Worm (Caenorhabditis elegans): ENCODE results near the gene Y45G12B.3.

Gene Y45G12B.3

DNA sequence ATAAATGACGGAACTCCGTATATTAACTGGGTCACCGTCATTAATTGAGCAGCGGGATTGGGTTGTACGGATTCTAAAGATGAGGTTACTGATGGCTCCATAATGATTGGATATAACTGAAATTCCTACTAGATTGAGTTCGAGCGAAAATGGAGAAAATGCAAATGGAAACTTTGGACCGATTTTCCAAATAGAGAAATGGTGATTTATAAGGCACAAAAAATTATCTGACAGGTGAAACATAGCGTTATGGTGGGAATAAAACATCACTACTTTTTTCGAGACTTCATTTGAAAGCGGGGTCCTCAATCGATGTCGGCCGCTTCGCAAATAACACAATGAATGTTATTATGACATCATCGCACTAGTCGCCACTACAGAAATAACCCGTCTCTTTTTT, 26.5 kb upstream of the Y45G12B.3 start, which contains the start of gene srg-60:
TSS of gene srg-60 (minus strand) at position 101 of the 400 bp plus-strand sequence.
- no peak for TF ChIP-seq lin-14 (GFP tag; optimal IDR thresholded peaks at IDR 0.05)
- no peak for TF ChIP-seq mep-1 (tag; optimal IDR thresholded peaks at IDR 0.05)
- TF ChIP-seq unc-130 (tag; optimal IDR thresholded peaks at IDR 0.05) = no peak
- TF ChIP-seq lin-39 (tag; optimal IDR thresholded peaks at IDR 0.05) = no peak
- TF ChIP-seq mef-2 (tag; optimal IDR thresholded peaks at IDR 0.05) = no peak
- no peak for TF ChIP-seq jun-1 (tag; optimal IDR thresholded peaks at IDR 0.05)
- no peak for TF ChIP-seq ceh-63 (GFP tag; optimal IDR thresholded peaks at IDR 0.05)
- TF ChIP-seq ceh-82 (tag; optimal IDR thresholded peaks at IDR 0.05) = no peak
- TF ChIP-seq nhr-85 (tag) = no peak
- TF ChIP-seq fkh-8 (tag; optimal IDR thresholded peaks at IDR 0.05) = no peak
- no peak for TF ChIP-seq pax-3 (tag; optimal IDR thresholded peaks at IDR 0.05)
- TF ChIP-seq nhr-90 (tag; optimal IDR thresholded peaks at IDR 0.05; ENCODE audit: poor library complexity) = no peak
- TF ChIP-seq sup-37 (GFP tag; optimal IDR thresholded peaks at IDR 0.05) = no peak

DNA sequence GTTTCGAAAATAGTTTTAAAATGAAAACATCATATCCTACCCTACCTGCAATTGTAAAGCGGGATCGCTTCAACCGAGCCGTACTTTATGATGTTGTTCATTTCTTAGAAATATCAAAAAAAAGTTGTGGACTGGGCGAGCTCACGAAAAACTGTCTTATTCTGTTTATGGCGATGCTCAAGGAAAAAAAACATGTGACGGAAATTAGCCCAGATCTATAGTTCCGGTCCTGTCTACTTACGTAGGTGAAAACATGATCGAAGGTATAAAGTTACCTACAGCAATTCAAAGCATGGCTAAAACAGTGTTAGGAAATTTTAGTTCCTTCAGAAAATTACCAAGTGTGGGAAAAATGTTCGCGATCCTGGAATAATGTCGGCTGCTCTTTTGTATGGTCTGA, 24.7 kb upstream of the Y45G12B.3 start, which contains the start of gene srt-27:
TSS of gene srt-27 (minus strand) at position 101 of the 400 bp plus-strand sequence.
- no peak for TF ChIP-seq ets-5 (GFP tag; IDR thresholded peaks at IDR 0.05)
- TF ChIP-seq dsc-1 (tag; optimal IDR thresholded peaks at IDR 0.05) = no peak
- TF ChIP-seq jun-1 (tag; optimal IDR thresholded peaks at IDR 0.05) = no peak
- TF ChIP-seq blmp-1 (tag; optimal IDR thresholded peaks at IDR 0.05) = no peak
- TF ChIP-seq ceh-90 (tag; optimal IDR thresholded peaks at IDR 0.05) = no peak
- TF ChIP-seq nhr-71 (tag; optimal IDR thresholded peaks at IDR 0.05) = no peak
- TF ChIP-seq snpc-4 (tag; optimal IDR thresholded peaks at IDR 0.05) = no peak
- no peak for TF ChIP-seq grh-1 (GFP tag; IDR thresholded peaks at IDR 0.05)
- no peak for TF ChIP-seq nhr-28 (tag; optimal IDR thresholded peaks at IDR 0.05)
- no peak for TF ChIP-seq sox-4 (tag; optimal IDR thresholded peaks at IDR 0.05)
- no peak for TF ChIP-seq aha-1 (tag; optimal IDR thresholded peaks at IDR 0.05)
- no peak for TF ChIP-seq lir-3 (tag; optimal IDR thresholded peaks at IDR 0.05; ENCODE audit: poor library complexity)
- no peak for TF ChIP-seq zip-4 (GFP tag; optimal IDR thresholded peaks at IDR 0.05)

DNA sequence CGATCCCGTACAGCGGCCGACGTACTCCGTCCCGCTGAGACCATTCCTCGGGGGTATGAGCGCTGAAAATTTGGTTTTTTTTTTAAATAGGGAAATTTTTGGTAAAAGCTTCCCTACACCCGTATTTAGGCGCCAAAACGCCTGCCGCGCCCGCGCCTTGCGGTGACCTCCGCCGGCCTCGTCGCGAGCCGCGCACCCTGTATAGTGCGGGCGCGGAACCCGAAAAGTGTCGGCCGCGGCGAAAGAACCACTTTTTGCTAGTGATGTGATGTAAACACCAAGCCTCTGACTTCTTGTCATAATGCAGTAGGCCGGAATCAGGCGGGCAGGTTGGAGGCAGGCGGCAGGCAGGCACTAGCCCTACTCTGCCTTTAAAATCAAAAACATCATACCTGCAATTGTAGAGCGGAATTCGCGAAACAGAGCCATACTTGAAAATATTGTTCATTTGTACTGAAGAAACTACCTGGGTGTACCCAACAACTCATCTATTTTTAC, 22.7 kb upstream of the Y45G12B.3 start, which contains the start of gene srt-29:
TSS of gene srt-29 (minus strand) at position 448 of the 498 bp plus-strand sequence.
- TF ChIP-seq nhr-28 (tag; optimal IDR thresholded peaks at IDR 0.05) = no peak
- TF ChIP-seq egl-27 (tag; optimal IDR thresholded peaks at IDR 0.05) = no peak

DNA sequence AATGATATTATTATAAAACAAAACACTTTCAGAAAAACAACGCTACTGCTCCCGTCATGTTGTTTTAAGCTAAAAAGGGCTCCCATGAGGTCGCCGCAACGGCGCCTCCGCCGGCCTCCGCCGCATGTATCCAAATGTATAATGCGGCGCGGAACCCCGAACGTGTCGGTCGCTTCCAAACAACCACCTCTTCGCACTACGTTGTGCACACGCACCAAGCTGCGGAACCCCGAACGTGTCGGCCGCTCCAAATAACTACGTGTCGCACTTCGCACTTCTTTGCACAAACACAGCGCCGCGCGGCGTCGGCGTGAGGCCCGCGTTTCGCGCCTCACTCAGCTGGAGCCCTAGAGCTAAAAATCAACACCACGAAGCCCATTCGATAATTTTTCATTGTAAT, 20.9 kb upstream of the Y45G12B.3 start:
- TF ChIP-seq alr-1 (tag; optimal IDR thresholded peaks at IDR 0.05; ENCODE audit: borderline replicate concordance) (no peak), nhr-77 (tag; optimal IDR thresholded peaks at IDR 0.05) (no peak), mdl-1 (tag; optimal IDR thresholded peaks at IDR 0.05) (no peak), xbp-1 (tag; optimal IDR thresholded peaks at IDR 0.05) (no peak), vab-15 (tag; optimal IDR thresholded peaks at IDR 0.05) (no peak), sup-37 (GFP tag; optimal IDR thresholded peaks at IDR 0.05) (no peak), unc-130 (tag; optimal IDR thresholded peaks at IDR 0.05) (no peak), nhr-71 (tag; optimal IDR thresholded peaks at IDR 0.05) (no peak), C16A3.4 (tag; optimal IDR thresholded peaks at IDR 0.05) (no peak), tlp-1 (tag; optimal IDR thresholded peaks at IDR 0.05) (no peak), lin-15B (tag; optimal IDR thresholded peaks at IDR 0.05) (no peak)

DNA sequence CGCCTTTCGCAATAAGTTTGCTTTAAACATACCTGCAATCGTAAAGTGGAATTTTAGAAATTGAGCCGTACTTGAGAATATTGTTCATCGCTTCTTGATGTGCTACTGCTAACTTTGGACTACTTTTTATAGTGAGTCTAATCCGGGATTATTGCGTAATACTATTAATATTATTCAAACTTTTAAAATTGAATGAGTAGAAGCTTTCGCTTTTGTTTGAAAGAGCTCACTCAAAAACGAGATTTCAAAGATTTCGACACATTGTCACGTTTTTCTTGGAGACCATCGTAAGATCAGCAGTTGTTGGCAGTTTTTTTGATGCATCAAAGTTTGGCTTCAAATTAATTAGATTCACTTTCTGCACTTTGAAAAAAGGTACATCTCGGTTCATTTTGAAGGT, 17.5 kb upstream of the Y45G12B.3 start, which contains the start of gene srt-28:
TSS of gene srt-28 (minus strand) at position 101 of the 400 bp plus-strand sequence.
- TF ChIP-seq lin-14 (GFP tag; optimal IDR thresholded peaks at IDR 0.05) = no peak
- TF ChIP-seq C34B4.2 (tag; optimal IDR thresholded peaks at IDR 0.05) = no peak
- peak; percentile 18 for TF ChIP-seq pax-3 (tag; optimal IDR thresholded peaks at IDR 0.05)
